Worm (Caenorhabditis elegans) whole organism, L3 larva: ENCODE results near the gene Y62H9A.7.

ENCODE experiments used
- fkh-10 ChIP-seq: sonication (generic microtip); optimal IDR thresholded peaks from 2 replicates; lab custom pipeline; 2017; ENCODE audit warnings: missing biosample characterization, missing genetic modification reagents, missing genetic modification characterization
- mdl-1 ChIP-seq: fragments of 150-350 bp; optimal IDR thresholded peaks from 2 replicates; lab custom pipeline; 2014; ENCODE audit warnings: missing biosample characterization, missing genetic modification characterization
- unc-39 ChIP-seq: sonication (generic microtip); optimal IDR thresholded peaks from 4 replicates; lab custom pipeline; 2017; ENCODE audit warnings: missing biosample characterization, missing genetic modification characterization

DNA sequence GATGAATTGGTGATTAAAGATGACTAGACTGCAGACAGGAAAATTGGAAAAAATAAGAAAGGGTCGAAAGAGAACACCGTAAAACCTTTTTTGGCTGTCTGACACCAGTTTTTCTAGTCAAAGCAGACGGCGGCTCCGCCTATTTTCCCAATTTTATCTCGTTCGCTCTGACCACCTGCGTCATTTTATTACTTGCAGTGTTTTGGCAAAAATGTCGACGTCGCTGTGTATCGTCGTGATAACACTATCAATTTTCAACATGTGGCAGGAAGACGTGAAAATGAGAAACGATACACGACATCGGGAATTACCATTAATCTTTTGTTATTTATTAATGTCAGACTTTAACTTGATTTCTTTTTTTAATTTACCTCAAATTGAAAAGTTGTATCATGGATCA, 24.6 kb upstream of the Y62H9A.7 start, which contains the start of gene Y62H9A.15:
- TF ChIP-seq fkh-10 (GFP tag; lab: Kevin White, UChicago) (no peak), mdl-1 (tag; lab: Kevin White, UChicago) (no peak), unc-39 (tag; lab: Kevin White, UChicago) (no peak)
